Fruit fly (Drosophila melanogaster) whole organism, embryonic: Measurements from ENCODE around the gene CG17660.

Experiments used
- CG10147 ChIP-seq: fragments of 200-800 bp; sonication (Bioruptor generic); optimal IDR thresholded peaks from 2 replicates; lab custom pipeline; 2019; ENCODE audit warnings: missing biosample characterization, mild to moderate bottlenecking, missing genetic modification characterization, moderate library complexity
- CG1024 ChIP-seq: fragments of 200-800 bp; sonication (Bioruptor generic); IDR thresholded peaks from 2 replicates; pipeline ENCODE4 v1.3.6; 2022; ENCODE audit warnings: missing biosample characterization, missing genetic modification characterization
- CG11398 ChIP-seq: fragments of 200-800 bp; sonication (Bioruptor generic); optimal IDR thresholded peaks from 2 replicates; lab custom pipeline; 2016; ENCODE audit warnings: missing biosample characterization, missing genetic modification characterization
- CG12155 ChIP-seq: fragments of 200-800 bp; sonication (Bioruptor generic); optimal IDR thresholded peaks from 3 replicates; lab custom pipeline; 2016; ENCODE audit warnings: missing biosample characterization, missing genetic modification characterization
- CG14860 ChIP-seq: fragments of 200-800 bp; sonication (Bioruptor generic); IDR thresholded peaks from 3 replicates; pipeline ENCODE4 v1.3.6; 2022; ENCODE audit warnings: missing biosample characterization, missing genetic modification characterization; ENCODE audit not compliant: partially characterized antibody
- CG15011 ChIP-seq: fragments of 200-800 bp; sonication (Bioruptor generic); optimal IDR thresholded peaks from 3 replicates; lab custom pipeline; 2018; ENCODE audit warnings: missing biosample characterization, mild to moderate bottlenecking, missing genetic modification characterization
- CG17568 ChIP-seq: fragments of 200-800 bp; sonication (Bioruptor generic); optimal IDR thresholded peaks from 2 replicates; lab custom pipeline; 2018; ENCODE audit warnings: missing biosample characterization, mild to moderate bottlenecking, missing genetic modification characterization, moderate library complexity
- CG3065 ChIP-seq: fragments of 200-800 bp; sonication (Bioruptor generic); optimal IDR thresholded peaks from 2 replicates; lab custom pipeline; 2016; ENCODE audit warnings: missing biosample characterization, missing genetic modification characterization
- CG3163 ChIP-seq: fragments of 200-800 bp; sonication (Bioruptor generic); optimal IDR thresholded peaks from 3 replicates; lab custom pipeline; 2016; ENCODE audit warnings: missing biosample characterization, missing genetic modification characterization
- CG4360 ChIP-seq: fragments of 200-800 bp; sonication (Bioruptor generic); IDR thresholded peaks from 2 replicates; pipeline ENCODE4 v1.3.6; 2022; ENCODE audit warnings: missing biosample characterization, missing genetic modification characterization
- CG6175 ChIP-seq: fragments of 200-800 bp; sonication (Bioruptor generic); IDR thresholded peaks from 3 replicates; pipeline ENCODE4 v1.3.6; 2022; ENCODE audit warnings: missing biosample characterization, missing genetic modification characterization
- CG6854 ChIP-seq: fragments of 200-800 bp; sonication (Bioruptor generic); optimal IDR thresholded peaks from 3 replicates; lab custom pipeline; 2017; ENCODE audit warnings: missing biosample characterization, mild to moderate bottlenecking, missing genetic modification characterization
- CG8359 ChIP-seq: fragments of 200-800 bp; sonication (Bioruptor generic); optimal IDR thresholded peaks from 2 replicates; lab custom pipeline; 2017; ENCODE audit warnings: missing biosample characterization, mild to moderate bottlenecking, missing genetic modification characterization, borderline replicate concordance
- CHES-1-like ChIP-seq: fragments of 200-800 bp; sonication (Bioruptor generic); optimal IDR thresholded peaks from 2 replicates; lab custom pipeline; 2016; ENCODE audit warnings: missing biosample characterization, missing genetic modification characterization
- D19A ChIP-seq: fragments of 200-800 bp; optimal IDR thresholded peaks from 3 replicates; lab custom pipeline; 2019; ENCODE audit warnings: missing biosample characterization, mild to moderate bottlenecking, missing genetic modification characterization, moderate library complexity
- Dll ChIP-seq: fragments of 200-800 bp; sonication (Bioruptor generic); IDR thresholded peaks from 4 replicates; pipeline ENCODE4 v1.3.6; 2022; ENCODE audit warnings: missing biosample characterization, missing genetic modification characterization; ENCODE audit not compliant: partially characterized antibody
- Drgx ChIP-seq: fragments of 200-800 bp; sonication (Bioruptor generic); IDR thresholded peaks from 2 replicates; pipeline ENCODE4 v1.3.6; 2022; ENCODE audit warnings: missing biosample characterization, missing genetic modification characterization
- ERR ChIP-seq: fragments of 200-800 bp; sonication (Bioruptor generic); optimal IDR thresholded peaks from 2 replicates; lab custom pipeline; 2016; ENCODE audit warnings: missing biosample characterization, missing genetic modification characterization
- HLHmδ ChIP-seq: fragments of 200-800 bp; sonication (Bioruptor generic); optimal IDR thresholded peaks from 2 replicates; lab custom pipeline; 2018; ENCODE audit warnings: missing biosample characterization, mild to moderate bottlenecking, missing genetic modification characterization, moderate library complexity
- Hr3 ChIP-seq: fragments of 200-800 bp; sonication (Bioruptor generic); optimal IDR thresholded peaks from 3 replicates; lab custom pipeline; 2016; ENCODE audit warnings: missing biosample characterization, missing genetic modification characterization
- Max ChIP-seq: fragments of 200-800 bp; sonication (Bioruptor generic); optimal IDR thresholded peaks from 2 replicates; lab custom pipeline; 2016; ENCODE audit warnings: missing biosample characterization, mild to moderate bottlenecking, missing genetic modification characterization
- Mrtf ChIP-seq: fragments of 200-800 bp; sonication (Bioruptor generic); IDR thresholded peaks from 3 replicates; pipeline ENCODE4 v1.3.6; 2022; ENCODE audit warnings: missing biosample characterization, missing genetic modification characterization
- NK7.1 ChIP-seq: fragments of 200-800 bp; sonication (Bioruptor generic); optimal IDR thresholded peaks from 3 replicates; lab custom pipeline; 2016; ENCODE audit warnings: missing biosample characterization, missing genetic modification characterization
- Nf-YA ChIP-seq: fragments of 200-800 bp; sonication (Bioruptor generic); IDR thresholded peaks from 2 replicates; pipeline ENCODE4 v1.3.6; 2022; ENCODE audit warnings: missing biosample characterization, missing genetic modification characterization
- al ChIP-seq: fragments of 200-800 bp; sonication (Bioruptor generic); IDR thresholded peaks from 2 replicates; pipeline ENCODE4 v1.3.6; 2022; ENCODE audit warnings: missing biosample characterization, missing genetic modification characterization
- aop ChIP-seq: fragments of 200-800 bp; sonication (Bioruptor generic); IDR thresholded peaks from 2 replicates; pipeline ENCODE4 v1.3.6; 2022; ENCODE audit warnings: missing biosample characterization, missing genetic modification characterization
- ara ChIP-seq: fragments of 200-800 bp; sonication (Bioruptor generic); IDR thresholded peaks from 2 replicates; pipeline ENCODE4 v1.3.6; 2022; ENCODE audit warnings: missing biosample characterization, missing genetic modification characterization
- cg ChIP-seq: fragments of 200-800 bp; sonication (Bioruptor generic); optimal IDR thresholded peaks from 3 replicates; lab custom pipeline; 2019; ENCODE audit warnings: missing biosample characterization, mild to moderate bottlenecking, missing genetic modification characterization, moderate library complexity
- dati ChIP-seq: fragments of 200-800 bp; sonication (Bioruptor generic); IDR thresholded peaks from 2 replicates; pipeline ENCODE4 v1.3.6; 2022; ENCODE audit warnings: missing biosample characterization, missing genetic modification characterization
- dimm ChIP-seq: fragments of 200-800 bp; sonication (Bioruptor generic); IDR thresholded peaks from 2 replicates; pipeline ENCODE4 v1.3.6; 2022; ENCODE audit warnings: missing biosample characterization, missing genetic modification characterization
- eyg ChIP-seq: fragments of 200-800 bp; sonication (Bioruptor generic); optimal IDR thresholded peaks from 3 replicates; lab custom pipeline; 2016; ENCODE audit warnings: missing biosample characterization, missing genetic modification characterization
- fd3F ChIP-seq: fragments of 200-800 bp; sonication (Bioruptor generic); optimal IDR thresholded peaks from 2 replicates; lab custom pipeline; 2018; ENCODE audit warnings: missing biosample characterization, mild to moderate bottlenecking, missing genetic modification characterization, moderate library complexity
- gcm ChIP-seq: fragments of 200-800 bp; sonication (Bioruptor generic); optimal IDR thresholded peaks from 2 replicates; lab custom pipeline; 2019; ENCODE audit warnings: missing biosample characterization, mild to moderate bottlenecking, missing genetic modification characterization, moderate library complexity
- hkb ChIP-seq, 2 experiments: fragments of 200-800 bp in 1 of 2; fragments of >200 bp in 1 of 2; sonication (Bioruptor generic) in 1 of 2; IDR thresholded peaks in 1 of 2; optimal IDR thresholded peaks in 1 of 2; 2 replicates each; pipeline versions ENCODE4 v1.3.6 to Lab custom; 2017 to 2022; ENCODE audit warnings: missing biosample characterization in 1 of 2, missing genetic modification characterization in 1 of 2
- jing ChIP-seq: fragments of 200-800 bp; sonication (Bioruptor generic); optimal IDR thresholded peaks from 2 replicates; lab custom pipeline; 2018; ENCODE audit warnings: missing biosample characterization, mild to moderate bottlenecking, missing genetic modification characterization
- lab ChIP-seq: fragments of 200-800 bp; sonication (Bioruptor generic); optimal IDR thresholded peaks from 3 replicates; lab custom pipeline; 2017; ENCODE audit warnings: missing biosample characterization, missing genetic modification characterization, mild to moderate bottlenecking, moderate library complexity, missing genetic modification reagents
- lmd ChIP-seq: fragments of 200-800 bp; sonication (Bioruptor generic); IDR thresholded peaks from 2 replicates; pipeline ENCODE4 v1.3.6; 2022; ENCODE audit warnings: missing biosample characterization, missing genetic modification characterization
- lola ChIP-seq, 3 experiments: fragments of >200 bp in 2 of 3; fragments of 200-800 bp in 1 of 3; sonication (Bioruptor generic) in 1 of 3; optimal IDR thresholded peaks; 2 replicates each; lab custom pipeline; 2017 to 2019; ENCODE audit warnings: missing biosample characterization in 3 of 3, missing genetic modification characterization in 3 of 3, mild to moderate bottlenecking in 1 of 3, moderate library complexity in 1 of 3
- nau ChIP-seq: fragments of 200-800 bp; sonication (Bioruptor generic); optimal IDR thresholded peaks from 3 replicates; lab custom pipeline; 2017; ENCODE audit warnings: missing biosample characterization, mild to moderate bottlenecking, missing genetic modification characterization, missing genetic modification reagents
- nmo ChIP-seq: fragments of 200-800 bp; sonication (Bioruptor generic); optimal IDR thresholded peaks from 2 replicates; lab custom pipeline; 2018; ENCODE audit warnings: missing biosample characterization, mild to moderate bottlenecking, missing genetic modification characterization, moderate library complexity
- pita ChIP-seq: fragments of 200-800 bp; sonication (Bioruptor generic); optimal IDR thresholded peaks from 2 replicates; lab custom pipeline; 2017; ENCODE audit warnings: missing biosample characterization, mild to moderate bottlenecking, missing genetic modification characterization
- rib ChIP-seq: fragments of 200-800 bp; sonication (Bioruptor generic); IDR thresholded peaks from 2 replicates; pipeline ENCODE4 v1.3.6; 2022; ENCODE audit warnings: missing biosample characterization, missing genetic modification characterization
- sima ChIP-seq: fragments of 200-800 bp; sonication (Bioruptor generic); optimal IDR thresholded peaks from 2 replicates; lab custom pipeline; 2016; ENCODE audit warnings: missing biosample characterization, missing genetic modification characterization
- so ChIP-seq: fragments of 200-800 bp; sonication (Bioruptor generic); IDR thresholded peaks from 3 replicates; pipeline ENCODE4 v1.3.6; 2022; ENCODE audit warnings: missing biosample characterization, missing genetic modification characterization
- ttk ChIP-seq: fragments of 200-800 bp; sonication (Bioruptor generic); IDR thresholded peaks from 2 replicates; pipeline ENCODE4 v2.1.2; 2022; ENCODE audit warnings: missing biosample characterization, missing genetic modification characterization
- tup ChIP-seq: fragments of 200-800 bp; sonication (Bioruptor generic); optimal IDR thresholded peaks from 2 replicates; lab custom pipeline; 2016; ENCODE audit warnings: missing biosample characterization, mild to moderate bottlenecking, missing genetic modification characterization, moderate library complexity
- unpg ChIP-seq: fragments of 200-800 bp; sonication (Bioruptor generic); optimal IDR thresholded peaks from 3 replicates; lab custom pipeline; 2018; ENCODE audit warnings: missing biosample characterization, mild to moderate bottlenecking, missing genetic modification characterization, moderate library complexity
- wdn ChIP-seq: fragments of 200-800 bp; sonication (Bioruptor generic); IDR thresholded peaks from 2 replicates; pipeline ENCODE4 v1.3.6; 2022; ENCODE audit warnings: missing biosample characterization, missing genetic modification characterization
- wek ChIP-seq: fragments of 200-800 bp; sonication (Bioruptor generic); optimal IDR thresholded peaks from 3 replicates; lab custom pipeline; 2018; ENCODE audit warnings: missing biosample characterization, mild to moderate bottlenecking, missing genetic modification characterization, moderate library complexity
- zf30C ChIP-seq: fragments of 200-800 bp; sonication (Bioruptor generic); optimal IDR thresholded peaks from 3 replicates; lab custom pipeline; 2018; ENCODE audit warnings: missing biosample characterization, mild to moderate bottlenecking, missing genetic modification characterization

Gene CG17660

DNA sequence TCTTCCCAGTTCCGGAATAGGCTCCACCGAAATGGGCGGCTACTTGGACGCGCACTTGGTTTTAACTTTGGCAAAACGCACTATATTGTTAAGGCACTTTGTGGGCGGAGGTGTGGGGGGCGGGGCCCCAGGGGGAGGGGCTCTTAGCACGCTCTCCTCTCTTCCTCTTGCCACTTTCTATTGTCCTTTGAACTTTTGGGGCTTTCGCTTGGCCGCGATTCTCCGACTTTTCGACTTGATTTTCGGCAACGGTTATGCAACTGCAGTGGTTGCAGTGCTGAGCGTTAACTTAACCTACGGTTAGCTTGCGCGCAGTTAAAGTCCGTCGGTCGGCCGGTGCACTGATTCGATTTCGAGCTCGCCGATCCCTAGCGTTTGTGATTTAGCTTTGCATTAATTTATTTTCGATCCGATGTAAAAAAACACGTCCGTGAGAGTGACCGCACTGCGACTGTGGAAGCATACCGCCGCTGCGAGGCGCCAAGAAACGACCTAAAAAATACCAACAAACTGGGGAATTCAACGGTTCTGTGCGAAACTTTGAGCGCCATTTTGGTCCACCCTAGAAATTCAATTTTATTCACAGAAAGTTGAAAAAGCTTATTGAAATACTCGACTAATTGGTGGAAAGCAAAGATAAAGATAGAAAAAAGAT lies 13.8 kb upstream of the CG17660 start, which contains the start of gene Rim2 (continued):
- TF ChIP-seq rib, result no peak
- no peak for TF ChIP-seq gcm (GFP tag; lab: Kevin White, UChicago)
- TF ChIP-seq Mrtf, result no peak
- TF ChIP-seq CG10147 (GFP tag; lab: Kevin White, UChicago), result no peak
- no peak for TF ChIP-seq lola (GFP tag; optimal IDR thresholded peaks at IDR 0.05; lab: Kevin White, UChicago)
- TF ChIP-seq CHES-1-like (GFP tag; lab: Kevin White, UChicago), result peak; percentile 35
- no peak for TF ChIP-seq ara (GFP tag; lab: Robert Waterston, UW)
- no peak for TF ChIP-seq nau (GFP tag; lab: Kevin White, UChicago)
- TF ChIP-seq wek, result no peak
- TF ChIP-seq CG4360 (GFP tag; lab: Robert Waterston, UW), result peak; percentile 22; the same call in 1 of the 2 replicates
- no peak for TF ChIP-seq CG17568 (GFP tag; lab: Kevin White, UChicago)
- TF ChIP-seq CG11398 (GFP tag; lab: Kevin White, UChicago), result no peak
- no peak for TF ChIP-seq CG6854 (GFP tag; lab: Kevin White, UChicago)
- no peak for TF ChIP-seq dimm (GFP tag; lab: Robert Waterston, UW)
- TF ChIP-seq Hr3 (GFP tag; lab: Kevin White, UChicago), result no peak
- no peak for TF ChIP-seq eyg (GFP tag; lab: Kevin White, UChicago)
- TF ChIP-seq cg, result no peak
- no peak for TF ChIP-seq sima (GFP tag; lab: Kevin White, UChicago)
- no peak for TF ChIP-seq unpg (GFP tag; lab: Kevin White, UChicago)
- no peak for TF ChIP-seq CG14860 (GFP tag; lab: Robert Waterston, UW)
- TF ChIP-seq CG12155 (GFP tag; lab: Kevin White, UChicago), result no peak
- no peak for TF ChIP-seq CG15011 (GFP tag; lab: Kevin White, UChicago)
- TF ChIP-seq ttk, result no peak
- no peak for TF ChIP-seq fd3F
- no peak for TF ChIP-seq aop
- no peak for TF ChIP-seq lmd
- TF ChIP-seq CG3163 (GFP tag; lab: Kevin White, UChicago), result peak; percentile 25
- no peak for TF ChIP-seq Dll (GFP tag; lab: Robert Waterston, UW)
- no peak for TF ChIP-seq CG1024 (GFP tag; lab: Robert Waterston, UW)
- no peak for TF ChIP-seq NK7.1
- TF ChIP-seq CG6175, result no peak
- TF ChIP-seq zf30C, result no peak
- TF ChIP-seq hkb (optimal IDR thresholded peaks at IDR 0.05; lab: Kevin White, UChicago), result peak; percentile 39
- no peak for TF ChIP-seq hkb (GFP tag; IDR thresholded peaks at IDR 0.05; lab: Robert Waterston, UW)
- TF ChIP-seq tup, result no peak
- TF ChIP-seq pita, result peak; percentile 44
- TF ChIP-seq CG3065, result no peak
- TF ChIP-seq HLHmδ (GFP tag; lab: Kevin White, UChicago), result peak; percentile 8
- TF ChIP-seq ERR, result peak; percentile 61
- TF ChIP-seq dati, result no peak
- TF ChIP-seq al (GFP tag; lab: Robert Waterston, UW), result no peak
- no peak for TF ChIP-seq wdn (GFP tag; lab: Robert Waterston, UW)
- peak; percentile 16 for TF ChIP-seq lab
- TF ChIP-seq D19A, result no peak
- no peak for TF ChIP-seq Nf-YA (GFP tag; lab: Robert Waterston, UW)
- TF ChIP-seq Drgx, result no peak; the same call in 1 of the 2 replicates
- TF ChIP-seq CG8359 (GFP tag; lab: Kevin White, UChicago), result no peak
- TF ChIP-seq so, result peak; percentile 13; the same call in 1 of the 3 replicates
- TF ChIP-seq Max (GFP tag; lab: Kevin White, UChicago), result no peak
- TF ChIP-seq nmo (GFP tag; lab: Kevin White, UChicago), result peak; percentile 54
- TF ChIP-seq jing (GFP tag; lab: Kevin White, UChicago), result no peak
